Worm (Caenorhabditis elegans) whole organism, L3 larva: Measurements from ENCODE around the gene pros-1.

Experiments
- R02D3.7 ChIP-seq: fragments of 150-350 bp; optimal IDR thresholded peaks from 2 replicates; lab custom pipeline; 2014; ENCODE audit warnings: missing biosample characterization, missing genetic modification characterization
- ZK546.5 ChIP-seq: sonication (generic microtip); optimal IDR thresholded peaks from 2 replicates; lab custom pipeline; 2017; ENCODE audit warnings: missing biosample characterization, missing genetic modification characterization
- aly-2 ChIP-seq: fragments of 150-350 bp; optimal IDR thresholded peaks from 2 replicates; lab custom pipeline; 2014; ENCODE audit warnings: missing biosample characterization, missing genetic modification characterization
- ceh-82 ChIP-seq: fragments of 150-350 bp; optimal IDR thresholded peaks from 2 replicates; lab custom pipeline; 2014; ENCODE audit warnings: missing biosample characterization, missing genetic modification characterization
- daf-12 ChIP-seq: fragments of 150-350 bp; optimal IDR thresholded peaks from 2 replicates; lab custom pipeline; 2014; ENCODE audit warnings: missing biosample characterization, missing genetic modification reagents, missing genetic modification characterization
- egl-5 ChIP-seq: fragments of 150-350 bp; optimal IDR thresholded peaks from 2 replicates; lab custom pipeline; 2017; ENCODE audit warnings: missing biosample characterization, missing genetic modification reagents, missing genetic modification characterization, inconsistent platforms
- elt-1 ChIP-seq: fragments of 150-350 bp; optimal IDR thresholded peaks from 2 replicates; lab custom pipeline; 2014; ENCODE audit warnings: missing biosample characterization, missing genetic modification characterization
- elt-2 ChIP-seq: sonication (generic microtip); optimal IDR thresholded peaks from 2 replicates; lab custom pipeline; 2016; ENCODE audit warnings: missing genetic modification reagents, mild to moderate bottlenecking, missing genetic modification characterization, missing compliant biosample characterization
- elt-3 ChIP-seq, 3 experiments: fragments of 150-350 bp in 1 of 3; sonication (generic microtip) in 2 of 3; optimal IDR thresholded peaks; 2 replicates in 2 of 3; 4 replicates in 1 of 3; lab custom pipeline; 2014 to 2017; ENCODE audit warnings: missing biosample characterization in 3 of 3, missing genetic modification characterization in 3 of 3
- fkh-10 ChIP-seq: sonication (generic microtip); optimal IDR thresholded peaks from 2 replicates; lab custom pipeline; 2017; ENCODE audit warnings: missing biosample characterization, missing genetic modification reagents, missing genetic modification characterization
- fos-1 ChIP-seq: fragments of 150-350 bp; optimal IDR thresholded peaks from 2 replicates; lab custom pipeline; 2014; ENCODE audit warnings: missing biosample characterization, missing genetic modification characterization
- hmg-11 ChIP-seq: sonication (generic microtip); optimal IDR thresholded peaks from 2 replicates; lab custom pipeline; 2016; ENCODE audit warnings: missing genetic modification characterization, missing compliant biosample characterization
- jun-1 ChIP-seq: fragments of 150-350 bp; optimal IDR thresholded peaks from 2 replicates; lab custom pipeline; 2014; ENCODE audit warnings: missing biosample characterization, missing genetic modification reagents, missing genetic modification characterization
- lin-39 ChIP-seq: fragments of 150-350 bp; optimal IDR thresholded peaks from 2 replicates; lab custom pipeline; 2018; ENCODE audit warnings: missing biosample characterization, missing genetic modification reagents, missing genetic modification characterization
- mml-1 ChIP-seq: fragments of 150-350 bp; sonication (generic microtip); optimal IDR thresholded peaks from 3 replicates; lab custom pipeline; 2014; ENCODE audit warnings: missing biosample characterization, missing genetic modification characterization
- nfya-1 ChIP-seq: sonication (generic microtip); optimal IDR thresholded peaks from 2 replicates; lab custom pipeline; 2017; ENCODE audit warnings: missing genetic modification characterization, mild to moderate bottlenecking, missing compliant biosample characterization, antibody characterized with exemption, moderate library complexity; ENCODE audit not compliant: insufficient read depth
- nhr-23 ChIP-seq: fragments of 150-350 bp; optimal IDR thresholded peaks from 2 replicates; lab custom pipeline; 2014; ENCODE audit warnings: missing biosample characterization, missing genetic modification reagents, missing genetic modification characterization
- nhr-237 ChIP-seq: fragments of 150-350 bp; optimal IDR thresholded peaks from 2 replicates; lab custom pipeline; 2014; ENCODE audit warnings: missing biosample characterization, missing genetic modification characterization
- nhr-25 ChIP-seq: sonication (generic microtip); optimal IDR thresholded peaks from 2 replicates; lab custom pipeline; 2017; ENCODE audit warnings: missing biosample characterization, missing genetic modification characterization
- nhr-28 ChIP-seq: fragments of 150-350 bp; optimal IDR thresholded peaks from 2 replicates; lab custom pipeline; 2014; ENCODE audit warnings: missing biosample characterization, missing genetic modification characterization
- nhr-43 ChIP-seq: sonication (generic microtip); optimal IDR thresholded peaks from 2 replicates; lab custom pipeline; 2016; ENCODE audit warnings: mild to moderate bottlenecking, missing genetic modification characterization, missing compliant biosample characterization; ENCODE audit not compliant: poor library complexity, severe bottlenecking
- nhr-67 ChIP-seq: fragments of 150-350 bp; optimal IDR thresholded peaks from 2 replicates; lab custom pipeline; 2014; ENCODE audit warnings: missing biosample characterization, missing genetic modification characterization
- nhr-76 ChIP-seq: fragments of 150-350 bp; sonication (generic microtip); optimal IDR thresholded peaks from 5 replicates; lab custom pipeline; 2014; ENCODE audit warnings: missing biosample characterization, missing genetic modification characterization
- nhr-77 ChIP-seq: fragments of 150-350 bp; optimal IDR thresholded peaks from 2 replicates; lab custom pipeline; 2014; ENCODE audit warnings: missing biosample characterization, missing genetic modification characterization
- pha-4 ChIP-seq: fragments of 150-350 bp; optimal IDR thresholded peaks from 2 replicates; lab custom pipeline; 2014; ENCODE audit warnings: missing biosample characterization, missing genetic modification reagents, missing genetic modification characterization
- pqm-1 ChIP-seq: fragments of 150-350 bp; optimal IDR thresholded peaks from 2 replicates; lab custom pipeline; 2017; ENCODE audit warnings: missing biosample characterization, missing genetic modification characterization, inconsistent platforms
- sea-2 ChIP-seq: fragments of 150-350 bp; sonication (generic microtip); optimal IDR thresholded peaks from 4 replicates; lab custom pipeline; 2014; ENCODE audit warnings: missing biosample characterization, missing genetic modification reagents, missing genetic modification characterization
- unc-39 ChIP-seq: sonication (generic microtip); optimal IDR thresholded peaks from 4 replicates; lab custom pipeline; 2017; ENCODE audit warnings: missing biosample characterization, missing genetic modification characterization
- zag-1 ChIP-seq: fragments of 150-350 bp; optimal IDR thresholded peaks from 2 replicates; lab custom pipeline; 2014; ENCODE audit warnings: missing biosample characterization, missing genetic modification characterization
- ztf-11 ChIP-seq: fragments of 150-350 bp; optimal IDR thresholded peaks from 2 replicates; lab custom pipeline; 2014; ENCODE audit warnings: missing biosample characterization, missing genetic modification characterization
- ztf-4 ChIP-seq: fragments of 150-350 bp; optimal IDR thresholded peaks from 2 replicates; lab custom pipeline; 2014; ENCODE audit warnings: missing biosample characterization, missing genetic modification characterization

pros-1 gene

DNA sequence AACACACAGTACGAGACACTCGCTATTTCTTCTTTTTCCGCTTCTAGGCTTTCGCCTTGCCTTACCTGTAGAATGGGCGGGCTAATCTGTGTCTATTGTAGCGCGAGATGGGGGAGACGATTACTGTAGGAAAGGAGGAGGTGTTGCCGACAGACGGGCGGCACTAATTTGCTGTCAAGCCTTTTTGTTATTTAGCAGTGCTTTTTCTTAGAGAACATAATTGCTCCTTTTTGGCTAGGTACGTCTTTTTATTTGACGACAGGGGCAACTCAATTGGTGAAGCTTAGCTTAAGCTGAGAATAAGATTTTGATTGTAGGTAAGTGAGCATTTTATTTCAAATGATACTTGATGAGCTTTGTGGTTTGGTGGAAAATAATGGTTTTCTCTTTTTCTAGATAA, 3.4 kb upstream of the pros-1 start:
- no peak for TF ChIP-seq nhr-43
- TF ChIP-seq zag-1 (tag; lab: Kevin White, UChicago) = no peak
- TF ChIP-seq sea-2 (GFP tag; lab: Kevin White, UChicago) = no peak
- TF ChIP-seq nhr-25 (tag; lab: Kevin White, UChicago) = no peak

ce11 chrIII:8065101-8065500, 2.0 kb upstream of the pros-1 start:
- peak; percentile 94 for TF ChIP-seq nfya-1 (tag; lab: Kevin White, UChicago)
- TF ChIP-seq lin-39 (tag; lab: Kevin White, UChicago) = no peak
- no peak for TF ChIP-seq pha-4 (tag; lab: Kevin White, UChicago)

DNA sequence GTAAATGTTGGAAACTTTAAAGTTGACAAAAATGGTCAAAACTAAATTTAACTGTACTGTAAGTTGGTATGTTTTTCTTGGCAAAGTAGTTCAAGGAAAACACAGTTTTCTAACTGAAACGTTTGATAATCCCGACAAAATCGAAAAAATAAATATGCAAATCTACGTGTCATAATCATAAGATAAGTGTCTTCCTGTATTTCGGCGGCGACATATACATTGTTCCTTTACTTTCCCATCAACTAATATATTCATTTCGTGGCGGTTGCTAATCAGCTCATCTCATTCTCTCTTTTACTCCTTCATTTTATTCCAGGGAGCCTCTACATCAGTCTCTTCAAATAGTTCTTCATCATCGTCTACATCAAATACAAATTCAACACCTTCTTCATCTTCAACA, 709 bp downstream of the pros-1 start:
- no peak for TF ChIP-seq ceh-82 (tag; lab: Kevin White, UChicago)
- TF ChIP-seq mml-1 (tag; lab: Kevin White, UChicago) = no peak

DNA sequence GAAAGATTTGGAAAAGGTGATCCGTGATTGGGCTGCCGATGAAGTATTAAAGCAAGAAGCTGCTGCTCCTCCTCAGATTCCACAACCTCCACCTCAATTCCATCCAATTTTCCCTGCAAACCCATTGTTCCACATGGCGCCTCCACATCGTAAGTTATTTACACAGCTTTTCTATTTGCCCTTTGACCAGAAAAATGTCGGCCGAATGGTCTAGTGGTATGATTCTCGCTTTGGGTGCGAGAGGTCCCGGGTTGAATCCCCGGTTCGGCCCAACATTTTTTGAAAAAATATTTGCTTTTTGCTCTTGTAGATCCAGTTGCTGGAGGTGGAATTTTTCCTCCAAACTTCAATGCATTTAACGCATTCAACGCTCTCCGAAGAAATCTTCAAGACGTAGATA, 2.1 kb downstream of the pros-1 start:
- TF ChIP-seq elt-3 (tag; optimal IDR thresholded peaks at IDR 0.05; lab: Kevin White, UChicago) = no peak
- TF ChIP-seq ztf-4 (tag; lab: Kevin White, UChicago) = no peak
- TF ChIP-seq nhr-237 (tag; lab: Kevin White, UChicago) = no peak
- no peak for TF ChIP-seq ZK546.5 (tag; lab: Kevin White, UChicago)
- TF ChIP-seq fos-1 (tag; lab: Kevin White, UChicago) = no peak
- no peak for TF ChIP-seq hmg-11 (tag; lab: Kevin White, UChicago)
- no peak for TF ChIP-seq aly-2 (tag; lab: Kevin White, UChicago)
- no peak for TF ChIP-seq pha-4 (tag; lab: Kevin White, UChicago)
- no peak for TF ChIP-seq nhr-43
- TF ChIP-seq nhr-28 (tag; lab: Kevin White, UChicago) = no peak
- no peak for TF ChIP-seq fkh-10 (GFP tag; lab: Kevin White, UChicago)
- TF ChIP-seq ztf-11 = no peak
- no peak for TF ChIP-seq R02D3.7 (tag; lab: Kevin White, UChicago)
- no peak for TF ChIP-seq pqm-1 (tag; lab: Kevin White, UChicago)
- no peak for TF ChIP-seq nhr-67 (tag; lab: Kevin White, UChicago)

- TF ChIP-seq R02D3.7 (tag; lab: Kevin White, UChicago) = no peak
- no peak for TF ChIP-seq jun-1 (tag; lab: Kevin White, UChicago)
- no peak for TF ChIP-seq pha-4 (tag; lab: Kevin White, UChicago)
- TF ChIP-seq unc-39 (tag; lab: Kevin White, UChicago) = no peak
- TF ChIP-seq ztf-4 (tag; lab: Kevin White, UChicago) = no peak
- no peak for TF ChIP-seq hmg-11 (tag; lab: Kevin White, UChicago)
- no peak for TF ChIP-seq elt-3 (tag; optimal IDR thresholded peaks at IDR 0.05; lab: Kevin White, UChicago)
- no peak for TF ChIP-seq ZK546.5 (tag; lab: Kevin White, UChicago)
- no peak for TF ChIP-seq elt-2 (tag; lab: Kevin White, UChicago)
- TF ChIP-seq, all 47 proteins: peak for 0
These were observed 10.1 kb downstream of the pros-1 start for ce11 chrIII:8077180-8077579.

ce11 chrIII:8080165-8080738, 13.2 kb downstream of the pros-1 start, which contains the start of the genes dcr-1 and apc-2:
Gene dcr-1 (minus strand): TSS chrIII:8080281.
Gene apc-2 (plus strand): TSS chrIII:8080629.
- TF ChIP-seq egl-5 = no peak
- TF ChIP-seq daf-12 (tag; lab: Kevin White, UChicago) = no peak
- TF ChIP-seq nhr-23 = no peak
- no peak for TF ChIP-seq nhr-43
- TF ChIP-seq pqm-1 (tag; lab: Kevin White, UChicago) = no peak
- TF ChIP-seq sea-2 (GFP tag; lab: Kevin White, UChicago) = no peak
- no peak for TF ChIP-seq nhr-77 (tag; lab: Kevin White, UChicago)
- no peak for TF ChIP-seq nhr-237 (tag; lab: Kevin White, UChicago)
- TF ChIP-seq elt-1 (tag; lab: Kevin White, UChicago) = no peak
- TF ChIP-seq ZK546.5 (tag; lab: Kevin White, UChicago) = no peak
- no peak for TF ChIP-seq nhr-76 (tag; lab: Kevin White, UChicago)
- TF ChIP-seq lin-39 (tag; lab: Kevin White, UChicago) = no peak
- TF ChIP-seq ceh-82 (tag; lab: Kevin White, UChicago) = no peak
